Fruit fly (Drosophila melanogaster): ENCODE results near the gene Tsp66E.
A peak's percentile ranks its signal among the peaks of the same experiment; 100 is the strongest.

Gene Tsp66E

dm6 chr3L:8953962-8954647, 41.8 kb downstream of the Tsp66E start, which contains the start of the genes CG43783 and orb2:
CG43783 (minus strand) TSS chr3L:8954272.
orb2 (minus strand) TSS chr3L:8954463.
- TF ChIP-seq CG12605 (GFP tag; IDR thresholded peaks at IDR 0.05) (no peak), CG14655 (GFP tag; optimal IDR thresholded peaks at IDR 0.05) (no peak), CG9948 (tag; optimal IDR thresholded peaks at IDR 0.05) (no peak), CG13204 (GFP tag; optimal IDR thresholded peaks at IDR 0.05) (no peak), CG15710 (tag; optimal IDR thresholded peaks at IDR 0.05) (no peak), Pif1A (GFP tag; optimal IDR thresholded peaks at IDR 0.05) (no peak), EcR (GFP tag; optimal IDR thresholded peaks at IDR 0.05) (no peak), gl (tag; optimal IDR thresholded peaks at IDR 0.05) (no peak), CG34367 (tag; optimal IDR thresholded peaks at IDR 0.05) (no peak), Snoo (tag; optimal IDR thresholded peaks at IDR 0.05) (no peak), CG4496 (GFP tag; IDR thresholded peaks at IDR 0.05) (no peak), CG32121 (GFP tag; IDR thresholded peaks at IDR 0.05) (no peak), fd96Ca (GFP tag; IDR thresholded peaks at IDR 0.05) (no peak), D1 (tag; optimal IDR thresholded peaks at IDR 0.05) (no peak), Pif1B (GFP tag; optimal IDR thresholded peaks at IDR 0.05) (no peak)

dm6 chr3L:8954648-8955033, 42.3 kb downstream of the Tsp66E start, which contains the start of gene GNBP3:
GNBP3 (plus strand) TSS chr3L:8955021.
- TF ChIP-seq gl (tag; optimal IDR thresholded peaks at IDR 0.05) (peak; percentile 83), CG8159 (tag; optimal IDR thresholded peaks at IDR 0.05) (peak; percentile 94), D1 (tag; optimal IDR thresholded peaks at IDR 0.05) (no peak), Pif1A (GFP tag; optimal IDR thresholded peaks at IDR 0.05) (no peak), CG17806 (tag; optimal IDR thresholded peaks at IDR 0.05) (peak; percentile 92), Ets98B (GFP tag; IDR thresholded peaks at IDR 0.05) (peak; percentile 90), CG32121 (GFP tag; IDR thresholded peaks at IDR 0.05) (peak; percentile 20; the same call in 1 of the 2 replicates), CG4496 (GFP tag; IDR thresholded peaks at IDR 0.05) (peak; percentile 92), Pif1B (GFP tag; optimal IDR thresholded peaks at IDR 0.05) (peak; percentile 97), CG12605 (GFP tag; IDR thresholded peaks at IDR 0.05) (peak; percentile 89), CG8301 (tag; optimal IDR thresholded peaks at IDR 0.05) (peak; percentile 93), CG15710 (tag; optimal IDR thresholded peaks at IDR 0.05) (peak; percentile 88), rn (GFP tag; IDR thresholded peaks at IDR 0.05) (peak; percentile 42; the same call in 1 of the 2 replicates), CG13204 (GFP tag; optimal IDR thresholded peaks at IDR 0.05) (peak; percentile 84), EcR (GFP tag; optimal IDR thresholded peaks at IDR 0.05) (peak; percentile 85), CG34367 (tag; optimal IDR thresholded peaks at IDR 0.05) (peak; percentile 88), CG14655 (GFP tag; optimal IDR thresholded peaks at IDR 0.05) (peak; percentile 95), CG9948 (tag; optimal IDR thresholded peaks at IDR 0.05) (peak; percentile 88), Snoo (tag; optimal IDR thresholded peaks at IDR 0.05) (peak; percentile 96), CG10348 (GFP tag; IDR thresholded peaks at IDR 0.05) (no peak), fd96Ca (GFP tag; IDR thresholded peaks at IDR 0.05) (peak; percentile 91)

- TF ChIP-seq Pif1B (GFP tag; optimal IDR thresholded peaks at IDR 0.05), result no peak
Observed at dm6 chr3L:8955199-8955598, 42.9 kb downstream of the Tsp66E start.

- TF ChIP-seq CG10348 (GFP tag; IDR thresholded peaks at IDR 0.05), result no peak
- TF ChIP-seq Ets98B (GFP tag; IDR thresholded peaks at IDR 0.05), result no peak
- no peak for TF ChIP-seq CG32121 (GFP tag; IDR thresholded peaks at IDR 0.05)
- TF ChIP-seq EcR (GFP tag; optimal IDR thresholded peaks at IDR 0.05), result no peak
- TF ChIP-seq CG4496 (GFP tag; IDR thresholded peaks at IDR 0.05), result no peak
- no peak for TF ChIP-seq rn (GFP tag; IDR thresholded peaks at IDR 0.05)
- TF ChIP-seq Pif1B (GFP tag; optimal IDR thresholded peaks at IDR 0.05), result no peak
Observed at dm6 chr3L:8956669-8957068, 44.4 kb downstream of the Tsp66E start, which contains the start of gene mRpL12. mRpL12 (plus strand) TSS chr3L:8956791.

dm6 chr3L:8958557-8958956, 46.3 kb downstream of the Tsp66E start, which contains the start of gene CG13313:
CG13313 (plus strand) TSS chr3L:8958857.
- TF ChIP-seq Snoo (tag; optimal IDR thresholded peaks at IDR 0.05) (no peak), rn (GFP tag; IDR thresholded peaks at IDR 0.05) (no peak), gl (tag; optimal IDR thresholded peaks at IDR 0.05) (no peak), CG8159 (tag; optimal IDR thresholded peaks at IDR 0.05) (no peak)

dm6 chr3L:8964458-8964857, 52.2 kb downstream of the Tsp66E start, which contains the start of gene ValRS-m:
ValRS-m (minus strand) TSS chr3L:8964769.
- no peak for TF ChIP-seq CG4496 (GFP tag; IDR thresholded peaks at IDR 0.05)
- TF ChIP-seq EcR (GFP tag; optimal IDR thresholded peaks at IDR 0.05), result no peak
- TF ChIP-seq gl (tag; optimal IDR thresholded peaks at IDR 0.05), result no peak
- no peak for TF ChIP-seq CG17806 (tag; optimal IDR thresholded peaks at IDR 0.05)

Measured in whole organism, pupa.